Worm (Caenorhabditis elegans): Measurements from ENCODE around the gene Y22D7AL.16.

Y22D7AL.16 gene

DNA sequence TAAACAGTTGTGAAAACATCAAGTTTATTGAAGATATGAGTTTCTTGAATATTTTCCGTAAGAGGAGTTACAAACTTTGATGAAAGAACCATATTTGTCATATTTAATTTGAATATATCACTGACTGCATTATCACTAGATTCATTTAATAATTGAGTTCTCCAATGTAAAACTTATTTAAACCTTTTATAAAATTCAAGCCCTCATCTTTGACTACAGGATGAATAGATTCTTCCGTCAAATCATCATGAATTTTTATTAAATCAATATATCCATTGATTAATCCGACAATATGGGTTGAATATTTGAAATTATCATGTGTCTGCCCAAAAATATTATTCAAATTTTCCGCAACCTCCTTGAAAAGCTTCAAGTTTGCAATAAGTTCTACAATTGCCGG, 23.0 kb upstream of the Y22D7AL.16 start, which contains the start of gene Y22D7AR.7:
Gene Y22D7AR.7 (minus strand): TSS at position 101 of the 400 bp plus-strand sequence.
- no peak for TF ChIP-seq T22C8.4 (GFP tag; IDR thresholded peaks at IDR 0.05)
- no peak for TF ChIP-seq ref-1 (GFP tag; conservative IDR thresholded peaks at IDR 0.05)
- TF ChIP-seq klf-2 (GFP tag; conservative IDR thresholded peaks at IDR 0.05) = no peak
- TF ChIP-seq ztf-29 (GFP tag; IDR thresholded peaks at IDR 0.05) = no peak
- TF ChIP-seq cog-1 (tag; optimal IDR thresholded peaks at IDR 0.05) = no peak
- TF ChIP-seq ztf-23 (GFP tag; IDR thresholded peaks at IDR 0.05) = no peak
- TF ChIP-seq flt-1 (GFP tag; IDR thresholded peaks at IDR 0.05) = no peak
- no peak for TF ChIP-seq med-1 (GFP tag; optimal IDR thresholded peaks at IDR 0.05; ENCODE audit: insufficient read depth)
- no peak for TF ChIP-seq tab-1 (GFP tag; IDR thresholded peaks at IDR 0.05)

DNA sequence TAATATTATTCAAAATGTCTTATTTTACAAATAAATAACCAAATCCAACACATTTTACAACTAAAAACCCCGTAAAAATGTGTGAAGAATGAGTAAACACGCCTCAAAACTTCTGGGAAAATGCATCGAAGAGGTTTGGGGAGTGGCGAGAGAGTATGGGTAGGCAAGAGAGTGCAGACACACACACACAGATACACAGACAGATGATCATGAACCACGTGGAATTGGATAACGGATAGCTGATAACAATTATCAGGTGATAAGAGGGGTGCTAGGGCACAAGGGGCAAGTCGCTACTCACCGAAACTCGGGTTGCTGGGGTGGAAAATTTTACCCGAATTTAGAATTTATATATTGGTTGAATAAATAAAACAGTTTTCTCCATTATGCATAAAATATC, 17.2 kb upstream of the Y22D7AL.16 start:
- TF ChIP-seq ztf-29 (GFP tag; IDR thresholded peaks at IDR 0.05) (no peak), ztf-23 (GFP tag; IDR thresholded peaks at IDR 0.05) (no peak), med-1 (GFP tag; optimal IDR thresholded peaks at IDR 0.05; ENCODE audit: insufficient read depth) (no peak), T22C8.4 (GFP tag; IDR thresholded peaks at IDR 0.05) (no peak), cog-1 (tag; optimal IDR thresholded peaks at IDR 0.05) (no peak), tab-1 (GFP tag; IDR thresholded peaks at IDR 0.05) (no peak), klf-2 (GFP tag; conservative IDR thresholded peaks at IDR 0.05) (no peak), ref-1 (GFP tag; conservative IDR thresholded peaks at IDR 0.05) (no peak), flt-1 (GFP tag; IDR thresholded peaks at IDR 0.05) (no peak)

DNA sequence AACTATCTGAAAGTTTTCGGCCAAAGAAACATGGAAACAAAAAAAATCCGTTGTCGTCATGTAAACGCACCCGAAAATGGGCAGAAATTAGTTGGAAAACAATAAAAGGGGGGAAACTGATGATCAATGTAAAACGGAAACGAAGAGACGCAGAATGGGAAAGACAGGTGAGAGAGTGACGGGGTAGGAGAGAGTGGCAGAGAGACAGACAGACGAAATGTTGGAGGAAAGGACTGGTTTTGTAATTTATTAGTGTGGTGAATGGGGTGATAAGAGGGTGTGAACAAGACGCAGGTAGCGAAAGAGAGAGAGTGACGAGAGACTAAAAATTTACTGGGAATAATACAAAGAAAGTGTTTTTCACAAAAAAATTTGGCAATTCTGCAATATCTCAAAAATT, 16.0 kb upstream of the Y22D7AL.16 start:
- TF ChIP-seq ztf-29 (GFP tag; IDR thresholded peaks at IDR 0.05) (no peak), tab-1 (GFP tag; IDR thresholded peaks at IDR 0.05) (no peak), med-1 (GFP tag; optimal IDR thresholded peaks at IDR 0.05; ENCODE audit: insufficient read depth) (no peak), flt-1 (GFP tag; IDR thresholded peaks at IDR 0.05) (no peak), ztf-23 (GFP tag; IDR thresholded peaks at IDR 0.05) (no peak), ref-1 (GFP tag; conservative IDR thresholded peaks at IDR 0.05) (no peak), T22C8.4 (GFP tag; IDR thresholded peaks at IDR 0.05) (no peak), klf-2 (GFP tag; conservative IDR thresholded peaks at IDR 0.05) (no peak), cog-1 (tag; optimal IDR thresholded peaks at IDR 0.05) (no peak)

DNA sequence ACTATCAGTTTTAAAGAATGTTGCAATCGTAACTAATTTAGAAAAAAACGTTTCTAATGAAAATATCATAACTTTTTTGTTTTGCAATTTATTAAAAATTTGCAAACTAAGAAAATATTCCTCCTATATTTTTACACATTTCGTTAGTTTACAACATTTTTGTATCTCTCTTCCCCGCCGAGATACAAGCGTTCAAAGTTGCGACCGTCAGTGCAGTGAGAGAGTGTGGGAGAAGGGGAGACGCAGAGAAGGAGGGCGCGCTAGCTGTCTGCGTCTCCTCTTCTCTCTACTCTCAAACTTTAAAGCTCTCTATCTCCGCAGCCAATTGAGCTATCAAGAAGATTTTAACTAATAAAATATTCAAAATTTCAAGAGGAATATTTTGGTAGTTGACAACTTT, 15.4 kb upstream of the Y22D7AL.16 start:
- TF ChIP-seq med-1 (GFP tag; optimal IDR thresholded peaks at IDR 0.05; ENCODE audit: insufficient read depth) (no peak), cog-1 (tag; optimal IDR thresholded peaks at IDR 0.05) (no peak), flt-1 (GFP tag; IDR thresholded peaks at IDR 0.05) (no peak), ztf-23 (GFP tag; IDR thresholded peaks at IDR 0.05) (no peak), klf-2 (GFP tag; conservative IDR thresholded peaks at IDR 0.05) (no peak), ztf-29 (GFP tag; IDR thresholded peaks at IDR 0.05) (no peak), ref-1 (GFP tag; conservative IDR thresholded peaks at IDR 0.05) (no peak), T22C8.4 (GFP tag; IDR thresholded peaks at IDR 0.05) (no peak), tab-1 (GFP tag; IDR thresholded peaks at IDR 0.05) (no peak)

DNA sequence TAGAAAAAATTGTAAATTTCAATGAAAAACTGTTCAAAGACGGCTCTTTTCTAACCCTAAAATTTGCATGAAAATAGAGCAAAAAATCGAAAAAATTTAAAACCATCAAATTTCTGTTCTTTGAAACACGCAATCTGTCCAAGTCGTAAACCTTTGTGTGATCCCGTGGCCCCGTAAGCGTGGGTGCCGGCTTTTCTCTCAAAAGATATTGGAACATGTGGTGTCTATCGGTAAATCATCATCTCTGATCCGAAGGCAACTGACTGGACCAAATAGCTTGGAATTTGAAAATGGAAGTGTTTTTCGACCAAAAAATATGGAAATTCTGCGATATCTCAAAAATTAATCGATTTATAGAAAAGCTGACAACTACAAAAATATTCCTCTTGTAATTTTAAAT, 13.7 kb upstream of the Y22D7AL.16 start:
- TF ChIP-seq ztf-29 (GFP tag; IDR thresholded peaks at IDR 0.05) (no peak), ztf-23 (GFP tag; IDR thresholded peaks at IDR 0.05) (no peak), cog-1 (tag; optimal IDR thresholded peaks at IDR 0.05) (no peak), med-1 (GFP tag; optimal IDR thresholded peaks at IDR 0.05; ENCODE audit: insufficient read depth) (no peak), flt-1 (GFP tag; IDR thresholded peaks at IDR 0.05) (no peak), klf-2 (GFP tag; conservative IDR thresholded peaks at IDR 0.05) (no peak), tab-1 (GFP tag; IDR thresholded peaks at IDR 0.05) (no peak), ref-1 (GFP tag; conservative IDR thresholded peaks at IDR 0.05) (no peak), T22C8.4 (GFP tag; IDR thresholded peaks at IDR 0.05) (no peak)

DNA sequence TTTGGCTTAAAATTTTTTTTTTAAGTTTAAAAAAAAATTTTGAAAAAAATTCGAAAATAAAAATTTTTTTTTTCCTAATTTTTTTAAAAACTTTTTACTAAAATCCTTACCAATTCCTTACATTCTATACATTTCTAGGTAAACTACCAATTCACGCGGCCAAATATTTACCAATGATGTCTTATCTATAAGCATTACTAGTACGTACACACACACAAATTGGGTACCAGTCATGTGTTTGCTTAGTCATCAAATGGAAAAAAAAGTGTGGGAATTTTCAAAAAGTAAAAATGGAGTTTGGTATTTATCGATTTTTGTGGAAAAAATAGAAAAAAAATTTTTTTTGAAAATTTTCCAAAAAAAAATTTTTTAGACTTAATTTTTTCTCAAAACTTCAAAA, 11.6 kb upstream of the Y22D7AL.16 start, which contains the start of gene Y22D7AR.6:
Gene Y22D7AR.6 (minus strand): TSS at position 134 of the 400 bp plus-strand sequence.
- TF ChIP-seq ztf-29 (GFP tag; IDR thresholded peaks at IDR 0.05) (no peak), T22C8.4 (GFP tag; IDR thresholded peaks at IDR 0.05) (no peak), ref-1 (GFP tag; conservative IDR thresholded peaks at IDR 0.05) (no peak), klf-2 (GFP tag; conservative IDR thresholded peaks at IDR 0.05) (no peak), tab-1 (GFP tag; IDR thresholded peaks at IDR 0.05) (no peak), med-1 (GFP tag; optimal IDR thresholded peaks at IDR 0.05; ENCODE audit: insufficient read depth) (no peak), flt-1 (GFP tag; IDR thresholded peaks at IDR 0.05) (no peak), cog-1 (tag; optimal IDR thresholded peaks at IDR 0.05) (no peak), ztf-23 (GFP tag; IDR thresholded peaks at IDR 0.05) (no peak)

DNA sequence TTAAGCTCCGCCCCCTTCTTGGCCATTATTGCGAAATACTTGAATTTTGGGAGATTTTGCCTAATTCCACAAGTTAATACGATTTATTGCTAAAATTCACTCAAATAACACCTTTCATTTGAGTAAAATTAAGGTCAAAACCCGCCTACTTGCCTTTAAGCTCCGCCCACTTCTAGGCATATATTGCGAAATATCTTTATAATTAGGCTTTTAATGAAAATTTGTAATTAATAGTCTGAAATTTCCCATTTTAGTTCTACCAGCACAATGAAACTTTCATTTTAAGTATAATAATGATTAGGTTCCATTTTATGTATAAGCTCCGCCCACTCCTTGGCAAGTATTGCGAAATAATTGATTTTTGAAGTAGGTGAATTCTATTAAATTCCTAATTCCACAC, 9.7 kb upstream of the Y22D7AL.16 start:
- no peak for TF ChIP-seq med-1 (GFP tag; optimal IDR thresholded peaks at IDR 0.05; ENCODE audit: insufficient read depth)
- no peak for TF ChIP-seq klf-2 (GFP tag; conservative IDR thresholded peaks at IDR 0.05)
- TF ChIP-seq flt-1 (GFP tag; IDR thresholded peaks at IDR 0.05) = no peak
- TF ChIP-seq T22C8.4 (GFP tag; IDR thresholded peaks at IDR 0.05) = no peak
- no peak for TF ChIP-seq cog-1 (tag; optimal IDR thresholded peaks at IDR 0.05)

DNA sequence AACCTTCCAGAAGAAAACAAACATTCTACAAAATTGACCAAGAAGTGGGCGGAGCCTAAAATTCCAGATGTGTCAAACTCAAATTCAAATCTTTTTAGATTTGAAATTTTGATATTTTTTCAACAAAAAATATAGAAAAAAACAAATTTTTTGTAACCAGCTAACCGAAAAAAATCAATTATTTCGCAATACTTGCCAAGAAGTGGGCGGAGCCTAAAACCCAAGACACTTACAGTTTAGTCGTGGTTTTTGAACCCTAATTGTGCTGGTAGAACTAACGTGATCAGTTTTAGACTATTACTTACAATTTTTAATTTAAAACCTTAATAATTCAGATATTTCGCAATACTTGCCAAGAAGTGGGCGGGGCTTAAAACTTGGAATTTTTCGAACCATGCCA, 8.3 kb upstream of the Y22D7AL.16 start:
- no peak for TF ChIP-seq klf-2 (GFP tag; conservative IDR thresholded peaks at IDR 0.05)
- TF ChIP-seq med-1 (GFP tag; optimal IDR thresholded peaks at IDR 0.05; ENCODE audit: insufficient read depth) = no peak

DNA sequence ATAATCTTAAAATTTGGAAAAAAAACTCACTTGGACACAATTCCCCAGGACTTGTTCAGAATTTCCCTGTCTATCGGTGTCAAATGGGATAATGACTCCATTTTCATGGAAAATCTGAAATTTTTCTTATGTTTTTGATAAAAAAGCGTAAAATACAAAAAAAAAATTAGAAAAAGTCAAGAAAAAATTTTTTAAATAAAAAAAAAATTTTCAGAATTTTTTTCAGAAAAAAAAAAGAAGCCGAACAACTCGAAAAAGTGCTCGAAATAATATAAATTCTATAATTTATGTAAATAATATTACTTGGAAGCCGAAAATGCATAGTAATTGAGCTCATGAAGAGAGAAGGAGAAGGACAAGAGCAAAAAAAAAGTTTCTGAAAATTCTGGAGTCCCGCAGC, 3.5 kb upstream of the Y22D7AL.16 start, which contains the start of gene glb-30:
Gene glb-30 (minus strand): TSS at position 101 of the 400 bp plus-strand sequence.
- no peak for TF ChIP-seq tab-1 (GFP tag; IDR thresholded peaks at IDR 0.05)
- no peak for TF ChIP-seq ztf-23 (GFP tag; IDR thresholded peaks at IDR 0.05)
- no peak for TF ChIP-seq ref-1 (GFP tag; conservative IDR thresholded peaks at IDR 0.05)
- no peak for TF ChIP-seq klf-2 (GFP tag; conservative IDR thresholded peaks at IDR 0.05)
- no peak for TF ChIP-seq ztf-29 (GFP tag; IDR thresholded peaks at IDR 0.05)
- no peak for TF ChIP-seq T22C8.4 (GFP tag; IDR thresholded peaks at IDR 0.05)
- TF ChIP-seq cog-1 (tag; optimal IDR thresholded peaks at IDR 0.05) = no peak
- no peak for TF ChIP-seq flt-1 (GFP tag; IDR thresholded peaks at IDR 0.05)
- no peak for TF ChIP-seq med-1 (GFP tag; optimal IDR thresholded peaks at IDR 0.05; ENCODE audit: insufficient read depth)

DNA sequence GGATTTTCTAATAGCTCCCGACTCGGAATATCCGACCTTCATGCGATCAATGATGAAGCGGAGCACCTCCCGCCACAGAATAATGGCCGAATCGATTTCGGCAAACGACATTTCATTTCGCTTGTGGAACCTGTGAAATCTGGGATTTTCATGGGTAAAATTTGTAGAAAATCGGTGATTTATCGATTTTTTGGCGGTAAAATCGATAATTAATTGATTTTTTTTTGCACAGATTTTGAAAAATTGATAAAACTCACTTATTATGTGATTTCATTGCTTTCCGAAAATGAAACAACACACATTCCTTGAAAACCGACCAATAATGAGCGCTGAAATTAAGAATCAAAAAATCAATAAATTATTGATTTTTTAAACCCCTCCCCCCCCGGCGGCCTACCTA, 1.9 kb upstream of the Y22D7AL.16 start:
- TF ChIP-seq T22C8.4 (GFP tag; IDR thresholded peaks at IDR 0.05) (peak; percentile 72), flt-1 (GFP tag; IDR thresholded peaks at IDR 0.05) (no peak), cog-1 (tag; optimal IDR thresholded peaks at IDR 0.05) (no peak), ztf-23 (GFP tag; IDR thresholded peaks at IDR 0.05) (no peak)

All from whole organism, midembryonic.